Fruit fly (Drosophila melanogaster): ENCODE results near the gene CG17129.

Gene CG17129

DNA sequence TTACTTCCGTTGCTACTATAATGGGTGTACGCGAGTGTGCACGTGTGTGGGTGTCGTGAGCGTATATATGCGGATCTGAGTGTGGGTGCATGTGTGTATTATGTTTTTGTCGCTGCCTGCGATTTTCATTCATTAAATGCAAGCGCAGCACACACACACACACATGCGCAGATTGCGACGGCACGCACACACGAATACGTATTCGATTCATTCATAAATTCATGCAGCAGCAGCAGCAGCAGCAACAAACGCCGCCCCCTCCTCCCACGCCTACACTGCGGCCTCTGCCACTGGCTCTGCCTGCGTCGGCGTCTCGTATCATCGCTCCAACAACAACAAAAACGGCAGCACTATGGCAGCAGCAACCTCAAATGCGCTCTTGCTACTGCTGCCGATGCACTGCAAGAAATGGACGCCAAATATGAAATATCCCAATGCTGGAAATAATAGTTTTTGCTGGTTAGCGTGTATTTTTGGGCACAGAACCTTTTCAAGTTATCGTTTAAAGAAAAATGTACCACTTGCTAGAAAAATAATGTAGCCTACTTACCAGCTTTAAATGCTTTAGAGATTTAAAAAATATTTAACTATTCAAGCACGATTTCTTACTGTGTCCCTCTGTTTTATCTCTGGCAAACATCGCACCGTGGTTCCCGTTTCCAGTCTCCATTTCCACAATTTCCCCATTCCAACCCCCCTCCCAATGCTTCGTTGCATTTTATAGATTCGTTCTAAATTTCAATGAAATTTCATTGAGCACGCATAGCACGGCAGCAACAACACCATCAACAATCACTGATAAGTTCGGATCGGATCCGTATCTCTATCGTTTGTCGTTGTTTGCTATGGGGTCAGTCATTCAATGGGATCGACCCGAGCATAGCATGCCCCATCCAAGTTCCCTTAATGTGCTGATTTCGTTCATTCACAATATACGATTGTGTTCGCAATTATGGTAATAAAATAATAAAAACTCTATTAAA is 46.6 kb downstream of the CG17129 start (continued):
- peak; percentile 78 for TF ChIP-seq sim (GFP tag; IDR thresholded peaks at IDR 0.05)
- TF ChIP-seq mam (GFP tag; optimal IDR thresholded peaks at IDR 0.05): peak; percentile 43
- peak; percentile 77; the same call in 1 of the 3 replicates for TF ChIP-seq CG3726 (GFP tag; IDR thresholded peaks at IDR 0.05)
- TF ChIP-seq tin (GFP tag; optimal IDR thresholded peaks at IDR 0.05): peak; percentile 77
- TF ChIP-seq Dfd (GFP tag; optimal IDR thresholded peaks at IDR 0.05): peak in 1 of 2 experiments; percentile 2
- TF ChIP-seq CG7928 (GFP tag; optimal IDR thresholded peaks at IDR 0.05): no peak
- peak; percentile 67 for TF ChIP-seq eyg (GFP tag; optimal IDR thresholded peaks at IDR 0.05)
- TF ChIP-seq chn (GFP tag; optimal IDR thresholded peaks at IDR 0.05): peak; percentile 94
- peak; percentile 68 for TF ChIP-seq CG9817 (tag; optimal IDR thresholded peaks at IDR 0.05)
- TF ChIP-seq CG16813 (GFP tag; IDR thresholded peaks at IDR 0.05; ENCODE audit: partially characterized antibody): 0 out of 3 replicates have a peak, but pooled peaks have one; percentile 28
- no peak for TF ChIP-seq ash1 (GFP tag; optimal IDR thresholded peaks at IDR 0.05)
- TF ChIP-seq lbe (GFP tag; optimal IDR thresholded peaks at IDR 0.05): no peak
- TF ChIP-seq E2f2 (GFP tag; IDR thresholded peaks at IDR 0.05): peak; percentile 59; the same call in 1 of the 2 replicates
- TF ChIP-seq CG2116 (GFP tag; optimal IDR thresholded peaks at IDR 0.05): peak; percentile 29
- peak; percentile 87 for TF ChIP-seq wor (GFP tag; IDR thresholded peaks at IDR 0.05)
- no peak for TF ChIP-seq D19B (GFP tag; optimal IDR thresholded peaks at IDR 0.05)
- peak; percentile 88 for TF ChIP-seq unpg (GFP tag; optimal IDR thresholded peaks at IDR 0.05)
- no peak for TF ChIP-seq cwo (GFP tag; optimal IDR thresholded peaks at IDR 0.05)
- TF ChIP-seq Myb (GFP tag; optimal IDR thresholded peaks at IDR 0.05): peak; percentile 59
- TF ChIP-seq scrt (GFP tag; optimal IDR thresholded peaks at IDR 0.05): peak; percentile 67
- peak; percentile 85 for TF ChIP-seq CG1024 (GFP tag; IDR thresholded peaks at IDR 0.05)
- TF ChIP-seq Fer2 (tag; optimal IDR thresholded peaks at IDR 0.05): no peak
- TF ChIP-seq Oaz (GFP tag; IDR thresholded peaks at IDR 0.05): peak; percentile 5; the same call in 1 of the 2 replicates
- TF ChIP-seq Gug (GFP tag; IDR thresholded peaks at IDR 0.05): peak; percentile 81; the same call in 3 of the 4 replicates
- peak; percentile 91 for TF ChIP-seq CG3407 (GFP tag; optimal IDR thresholded peaks at IDR 0.05)
- no peak for TF ChIP-seq CG13894 (tag; optimal IDR thresholded peaks at IDR 0.05)
- TF ChIP-seq Bgb (GFP tag; IDR thresholded peaks at IDR 0.05; ENCODE audit: partially characterized antibody): 0 out of 2 replicates have a peak, but pooled peaks have one; percentile 8
- TF ChIP-seq Atf3 (GFP tag; optimal IDR thresholded peaks at IDR 0.05): peak; percentile 89
- TF ChIP-seq gfzf (GFP tag; optimal IDR thresholded peaks at IDR 0.05): no peak
- TF ChIP-seq YL-1 (GFP tag; optimal IDR thresholded peaks at IDR 0.05): peak; percentile 30
- TF ChIP-seq chinmo (GFP tag; IDR thresholded peaks at IDR 0.05; ENCODE audit: partially characterized antibody): peak; percentile 74; the same call in 2 of the 4 replicates
- peak; percentile 79 for TF ChIP-seq CG11456 (GFP tag; IDR thresholded peaks at IDR 0.05)
- TF ChIP-seq ato (GFP tag; IDR thresholded peaks at IDR 0.05; ENCODE audit: partially characterized antibody): no peak
- TF ChIP-seq Ssrp (tag; optimal IDR thresholded peaks at IDR 0.05): peak; percentile 94
- peak; percentile 73 for TF ChIP-seq repo (GFP tag; optimal IDR thresholded peaks at IDR 0.05)
- peak; percentile 85 for TF ChIP-seq slp2 (GFP tag; optimal IDR thresholded peaks at IDR 0.05)
- TF ChIP-seq Antp (GFP tag; optimal IDR thresholded peaks at IDR 0.05): peak; percentile 87
- no peak for TF ChIP-seq gro (GFP tag; optimal IDR thresholded peaks at IDR 0.05)
- peak; percentile 91 for TF ChIP-seq CG2712 (tag; optimal IDR thresholded peaks at IDR 0.05)
- no peak for TF ChIP-seq CrebB (tag; optimal IDR thresholded peaks at IDR 0.05)
- peak; percentile 29 for TF ChIP-seq caup (GFP tag; optimal IDR thresholded peaks at IDR 0.05; ENCODE audit: severe bottlenecking)
- TF ChIP-seq Jarid2 (GFP tag; optimal IDR thresholded peaks at IDR 0.05): peak; percentile 29
- TF ChIP-seq knrl (GFP tag; IDR thresholded peaks at IDR 0.05; ENCODE audit: partially characterized antibody): 0 out of 3 replicates have a peak, but pooled peaks have one; percentile 23
- peak; percentile 92 for TF ChIP-seq CG4424 (GFP tag; optimal IDR thresholded peaks at IDR 0.05)
- peak; percentile 85 for TF ChIP-seq CG8089 (GFP tag; optimal IDR thresholded peaks at IDR 0.05)
- TF ChIP-seq kay (GFP tag; optimal IDR thresholded peaks at IDR 0.05): peak; percentile 29
- no peak for TF ChIP-seq tna (GFP tag; IDR thresholded peaks at IDR 0.05; ENCODE audit: partially characterized antibody)
